Fruit fly (Drosophila melanogaster): ENCODE measurements around the gene CG33668.
"Not testable (repeated sequence)": the region's sequence is repeated elsewhere in the genome, so short reads cannot be mapped to it uniquely, and the experiment has no call there.

Gene CG33668

dm6 chrX:6419334-6419733, at the start of gene CG33668:
Gene CG33668, minus strand, starts transcription at chrX:6419434.
- TF ChIP-seq psq, Dll, CG8478 (optimal IDR thresholded peaks at IDR 0.05): not testable (repeated sequence)

- no peak for TF ChIP-seq usp (GFP tag; optimal IDR thresholded peaks at IDR 0.05)
- TF ChIP-seq pan (optimal IDR thresholded peaks at IDR 0.05): no peak
- TF ChIP-seq Dll (optimal IDR thresholded peaks at IDR 0.05): no peak
- no peak for TF ChIP-seq EcR (GFP tag; optimal IDR thresholded peaks at IDR 0.05)
- no peak for TF ChIP-seq CG8478 (optimal IDR thresholded peaks at IDR 0.05)
- no peak for TF ChIP-seq psq (optimal IDR thresholded peaks at IDR 0.05)
These were observed 38.7 kb upstream of the CG33668 start for dm6 chrX:6457888-6458287.

dm6 chrX:6439495-6439894, 20.3 kb upstream of the CG33668 start:
- TF ChIP-seq Dll (optimal IDR thresholded peaks at IDR 0.05) (no peak), CG8478 (optimal IDR thresholded peaks at IDR 0.05) (no peak), usp (GFP tag; optimal IDR thresholded peaks at IDR 0.05) (no peak), pan (optimal IDR thresholded peaks at IDR 0.05) (no peak), EcR (GFP tag; optimal IDR thresholded peaks at IDR 0.05) (no peak), psq (optimal IDR thresholded peaks at IDR 0.05) (no peak)

- not testable (repeated sequence) for TF ChIP-seq psq (optimal IDR thresholded peaks at IDR 0.05); pan (optimal IDR thresholded peaks at IDR 0.05); usp (GFP tag; optimal IDR thresholded peaks at IDR 0.05)
These were observed 19.2 kb downstream of the CG33668 start, which contains the start of gene CG33669 for dm6 chrX:6400000-6400399. Gene CG33669, minus strand, starts transcription at chrX:6400100.

- not testable (repeated sequence) for TF ChIP-seq pan (optimal IDR thresholded peaks at IDR 0.05); EcR (GFP tag; optimal IDR thresholded peaks at IDR 0.05); psq (optimal IDR thresholded peaks at IDR 0.05)
These were observed 35.3 kb downstream of the CG33668 start, which contains the start of gene CG33664 for dm6 chrX:6383920-6384319. Gene CG33664, plus strand, starts transcription at chrX:6384220.

- no peak for TF ChIP-seq usp (GFP tag; optimal IDR thresholded peaks at IDR 0.05)
- no peak for TF ChIP-seq CG8478 (optimal IDR thresholded peaks at IDR 0.05)
- TF ChIP-seq Dll (optimal IDR thresholded peaks at IDR 0.05): no peak
- no peak for TF ChIP-seq pan (optimal IDR thresholded peaks at IDR 0.05)
- TF ChIP-seq EcR (GFP tag; optimal IDR thresholded peaks at IDR 0.05): no peak
- no peak for TF ChIP-seq psq (optimal IDR thresholded peaks at IDR 0.05)
These were observed 42.5 kb downstream of the CG33668 start for dm6 chrX:6376748-6377147.

- no peak for TF ChIP-seq CG8478 (optimal IDR thresholded peaks at IDR 0.05)
- TF ChIP-seq usp (GFP tag; optimal IDR thresholded peaks at IDR 0.05): no peak
These were observed 43.6 kb downstream of the CG33668 start for dm6 chrX:6375636-6376035.

- no peak for TF ChIP-seq usp (GFP tag; optimal IDR thresholded peaks at IDR 0.05)
- no peak for TF ChIP-seq CG8478 (optimal IDR thresholded peaks at IDR 0.05)
- TF ChIP-seq Dll (optimal IDR thresholded peaks at IDR 0.05): no peak
- no peak for TF ChIP-seq EcR (GFP tag; optimal IDR thresholded peaks at IDR 0.05)
- TF ChIP-seq pan (optimal IDR thresholded peaks at IDR 0.05): no peak
- TF ChIP-seq psq (optimal IDR thresholded peaks at IDR 0.05): no peak
These were observed 46.5 kb downstream of the CG33668 start, which contains the start of gene PpV for dm6 chrX:6372769-6373197. Gene PpV, minus strand, starts transcription at chrX:6372915.

Measured in whole organism.